Comparison of ENCODE assay signal across 7 fruit fly cellular contexts in the genomic region with DNA sequence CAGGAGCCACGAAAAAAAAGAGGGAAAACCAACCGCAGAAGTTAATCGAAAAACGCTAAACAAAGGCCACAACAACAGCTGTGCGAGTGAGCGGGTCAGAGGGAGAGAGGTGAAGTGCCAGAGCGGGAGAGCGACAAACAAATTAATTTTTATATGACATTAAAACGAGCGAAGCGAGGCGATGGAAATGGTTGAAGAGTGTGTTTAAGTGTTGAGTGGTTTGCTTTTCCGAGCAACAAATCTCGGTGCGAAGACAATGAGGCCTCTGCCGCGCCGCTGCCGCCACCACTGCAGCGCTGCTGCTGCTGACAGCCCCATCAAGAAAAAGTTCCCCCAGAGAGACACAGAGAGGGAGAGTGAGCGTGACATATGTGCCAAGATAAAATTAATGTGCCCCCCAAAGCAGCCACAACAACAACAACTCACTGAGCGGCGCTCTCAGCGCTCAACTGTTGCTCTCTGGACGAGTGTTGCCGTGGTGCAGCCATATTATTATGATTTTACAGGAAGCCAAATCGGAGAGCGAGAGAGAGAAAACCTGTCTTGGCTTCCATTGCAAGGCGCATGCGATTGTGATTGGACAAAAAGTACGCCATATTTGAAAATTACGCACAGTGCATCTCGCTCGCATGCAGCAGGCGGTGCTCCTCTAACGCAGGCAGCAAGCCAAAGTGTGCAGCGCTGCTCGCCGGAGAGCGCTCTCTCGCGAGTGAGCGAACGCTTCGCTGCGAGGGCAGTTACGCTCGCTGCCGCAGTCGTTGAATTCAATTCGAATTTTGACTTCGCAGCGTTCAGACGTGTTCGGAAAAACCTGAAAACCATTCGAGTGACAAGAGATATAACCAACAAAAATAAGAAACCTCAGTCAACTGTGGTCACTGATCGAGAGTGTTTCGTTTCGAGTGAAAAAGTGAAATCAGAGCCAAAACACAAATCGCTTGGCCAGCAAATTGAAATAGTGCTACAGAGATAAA.
TF ChIP-seq lines count a peak whose summit lies in the region.

A gene (plus strand): TSS at position 763 of the 974 bp plus-strand sequence.

- no peak for TF ChIP-seq CTCF in whole organism, embryonic (GFP tag; optimal IDR thresholded peaks at IDR 0.05; lab: Kevin White, UChicago)

TF ChIP-seq in Kc167, 6 proteins besides CTCF, POLR2A, EP300 and RAD21:
- TF ChIP-seq insv (optimal IDR thresholded peaks at IDR 0.05; lab: Kevin White, UChicago) (peak; percentile 90), ttk (optimal IDR thresholded peaks at IDR 0.05; lab: Kevin White, UChicago) (no peak), Sin3A (optimal IDR thresholded peaks at IDR 0.05; lab: Kevin White, UChicago) (no peak)
TF ChIP-seq in Kc167: peak in this region for 1.

TF ChIP-seq in whole organism, 6 proteins besides CTCF, POLR2A, EP300 and RAD21:
- TF ChIP-seq Dll (optimal IDR thresholded peaks at IDR 0.05; lab: Kevin White, UChicago) (peak; percentile 99), pan (optimal IDR thresholded peaks at IDR 0.05; lab: Kevin White, UChicago) (no peak), CG8478 (optimal IDR thresholded peaks at IDR 0.05; lab: Kevin White, UChicago) (peak; percentile 78), usp (GFP tag; optimal IDR thresholded peaks at IDR 0.05; lab: Kevin White, UChicago) (no peak), EcR (GFP tag; optimal IDR thresholded peaks at IDR 0.05; lab: Kevin White, UChicago) (no peak), psq (optimal IDR thresholded peaks at IDR 0.05; lab: Kevin White, UChicago) (no peak)

TF ChIP-seq in whole organism, adult, 20 proteins besides CTCF, POLR2A, EP300 and RAD21 (continues in another document):
- TF ChIP-seq CG14711 (tag; optimal IDR thresholded peaks at IDR 0.05; lab: Kevin White, UChicago) (peak; percentile 3), ovo (GFP tag; optimal IDR thresholded peaks at IDR 0.05; lab: Kevin White, UChicago) (no peak), CG7101 (tag; optimal IDR thresholded peaks at IDR 0.05; lab: Kevin White, UChicago) (peak; percentile 53), Mnt (GFP tag; optimal IDR thresholded peaks at IDR 0.05; lab: Kevin White, UChicago) (peak; percentile 53), pad (GFP tag; optimal IDR thresholded peaks at IDR 0.05; lab: Kevin White, UChicago) (peak; percentile 33), Hr96 (GFP tag; optimal IDR thresholded peaks at IDR 0.05; lab: Kevin White, UChicago) (peak; percentile 12), CG11617 (GFP tag; optimal IDR thresholded peaks at IDR 0.05; lab: Kevin White, UChicago) (peak; percentile 22), Crg-1 (GFP tag; optimal IDR thresholded peaks at IDR 0.05; lab: Kevin White, UChicago) (peak; percentile 7), toe (GFP tag; optimal IDR thresholded peaks at IDR 0.05; lab: Kevin White, UChicago) (no peak), CG1620 (GFP tag; optimal IDR thresholded peaks at IDR 0.05; lab: Kevin White, UChicago) (no peak), CG7045 (GFP tag; optimal IDR thresholded peaks at IDR 0.05; lab: Kevin White, UChicago) (peak; percentile 12), cnc (optimal IDR thresholded peaks at IDR 0.05; lab: Kevin White, UChicago) (no peak), CG5204 (GFP tag; optimal IDR thresholded peaks at IDR 0.05; lab: Kevin White, UChicago) (no peak), CG33017 (tag; optimal IDR thresholded peaks at IDR 0.05; lab: Kevin White, UChicago) (no peak)

TF ChIP-seq in whole organism, embryonic, 481 proteins besides CTCF, POLR2A, EP300 and RAD21 (continues in another document):
- TF ChIP-seq ranshi (GFP tag; IDR thresholded peaks at IDR 0.05; lab: Robert Waterston, UW) (peak; percentile 49; the same call in 1 of the 2 replicates), CG9609 (GFP tag; optimal IDR thresholded peaks at IDR 0.05; lab: Kevin White, UChicago) (no peak), Bgb (GFP tag; IDR thresholded peaks at IDR 0.05; lab: Robert Waterston, UW; ENCODE audit: partially characterized antibody) (peak; percentile 64), Nf-YB (GFP tag; optimal IDR thresholded peaks at IDR 0.05; lab: Kevin White, UChicago) (peak; percentile 99), CG34422 (GFP tag; IDR thresholded peaks at IDR 0.05; lab: Robert Waterston, UW) (peak; percentile 52; the same call in 1 of the 3 replicates), MBD-R2 (GFP tag; IDR thresholded peaks at IDR 0.05; lab: Robert Waterston, UW) (no peak), lilli (GFP tag; optimal IDR thresholded peaks at IDR 0.05; lab: Kevin White, UChicago) (no peak), CG8359 (GFP tag; optimal IDR thresholded peaks at IDR 0.05; lab: Kevin White, UChicago; ENCODE audit: borderline replicate concordance) (peak; percentile 34), sens (GFP tag; lab: Kevin White, UChicago) (peak; percentile 90), prd (optimal IDR thresholded peaks at IDR 0.05; lab: Kevin White, UChicago) (no peak), prd (GFP tag; IDR thresholded peaks at IDR 0.05; lab: Robert Waterston, UW) (peak; percentile 43; the same call in 2 of the 3 replicates), inv (GFP tag; IDR thresholded peaks at IDR 0.05; lab: Robert Waterston, UW; ENCODE audit: partially characterized antibody) (peak; percentile 26; the same call in 1 of the 2 replicates), Adf1 (GFP tag; IDR thresholded peaks at IDR 0.05; lab: Robert Waterston, UW) (peak; percentile 95)

TF ChIP-seq in whole organism, prepupa, 60 proteins besides CTCF, POLR2A, EP300 and RAD21 (continues in another document):
- TF ChIP-seq ss (GFP tag; optimal IDR thresholded peaks at IDR 0.05; lab: Kevin White, UChicago): peak; percentile 25 to 47
- peak; percentile 90 for TF ChIP-seq svp (GFP tag; lab: Kevin White, UChicago)
- TF ChIP-seq CG1621 (tag; optimal IDR thresholded peaks at IDR 0.05; lab: Kevin White, UChicago): peak; percentile 42
- peak; percentile 78 for TF ChIP-seq Blimp-1 (GFP tag; optimal IDR thresholded peaks at IDR 0.05; lab: Kevin White, UChicago)
- peak; percentile 25 for TF ChIP-seq CG11762 (GFP tag; optimal IDR thresholded peaks at IDR 0.05; lab: Kevin White, UChicago; ENCODE audit: insufficient read depth)
- TF ChIP-seq Hr39 (GFP tag; optimal IDR thresholded peaks at IDR 0.05; lab: Kevin White, UChicago): no peak
- peak; percentile 47 for TF ChIP-seq Gug (GFP tag; IDR thresholded peaks at IDR 0.05; lab: Robert Waterston, UW)
- TF ChIP-seq CG32006 (GFP tag; optimal IDR thresholded peaks at IDR 0.05; lab: Kevin White, UChicago): no peak
- peak; percentile 39; the same call in 2 of the 3 replicates for TF ChIP-seq CG8119 (GFP tag; IDR thresholded peaks at IDR 0.05; lab: Robert Waterston, UW)
- TF ChIP-seq Met (GFP tag; optimal IDR thresholded peaks at IDR 0.05; lab: Kevin White, UChicago): peak; percentile 26
- TF ChIP-seq CG15336 (GFP tag; IDR thresholded peaks at IDR 0.05; lab: Robert Waterston, UW): peak; percentile 50
- peak; percentile 51 for TF ChIP-seq fd85E (GFP tag; optimal IDR thresholded peaks at IDR 0.05; lab: Kevin White, UChicago)
- peak; percentile 26 for TF ChIP-seq Eip75B (GFP tag; optimal IDR thresholded peaks at IDR 0.05; lab: Kevin White, UChicago)
- TF ChIP-seq CG10631 (GFP tag; optimal IDR thresholded peaks at IDR 0.05; lab: Kevin White, UChicago): no peak
- TF ChIP-seq OdsH (GFP tag; optimal IDR thresholded peaks at IDR 0.05; lab: Kevin White, UChicago): no peak

TF ChIP-seq in whole organism, pupa, 21 proteins besides CTCF, POLR2A, EP300 and RAD21 (continues in another document):
- TF ChIP-seq CG8159 (tag; optimal IDR thresholded peaks at IDR 0.05; lab: Kevin White, UChicago) (peak; percentile 13), fd96Ca (GFP tag; IDR thresholded peaks at IDR 0.05; lab: Robert Waterston, UW) (peak; percentile 10; the same call in 2 of the 3 replicates), EcR (GFP tag; optimal IDR thresholded peaks at IDR 0.05; lab: Kevin White, UChicago) (peak; percentile 41), CG9948 (tag; optimal IDR thresholded peaks at IDR 0.05; lab: Kevin White, UChicago) (no peak), Pif1B (GFP tag; optimal IDR thresholded peaks at IDR 0.05; lab: Kevin White, UChicago) (peak; percentile 39), CG17806 (tag; optimal IDR thresholded peaks at IDR 0.05; lab: Kevin White, UChicago) (peak; percentile 18), CG32121 (GFP tag; IDR thresholded peaks at IDR 0.05; lab: Robert Waterston, UW) (no peak; the same call in 1 of the 2 replicates), CG14655 (GFP tag; optimal IDR thresholded peaks at IDR 0.05; lab: Kevin White, UChicago) (no peak), Pif1A (GFP tag; optimal IDR thresholded peaks at IDR 0.05; lab: Kevin White, UChicago) (peak; percentile 43), CG8301 (tag; optimal IDR thresholded peaks at IDR 0.05; lab: Kevin White, UChicago) (no peak), CG12605 (GFP tag; IDR thresholded peaks at IDR 0.05; lab: Robert Waterston, UW) (peak; percentile 63; the same call in 1 of the 2 replicates), CG34367 (tag; optimal IDR thresholded peaks at IDR 0.05; lab: Kevin White, UChicago) (no peak), CG10348 (GFP tag; IDR thresholded peaks at IDR 0.05; lab: Robert Waterston, UW) (no peak), Ets98B (GFP tag; IDR thresholded peaks at IDR 0.05; lab: Robert Waterston, UW) (peak; percentile 52), CG13204 (GFP tag; optimal IDR thresholded peaks at IDR 0.05; lab: Kevin White, UChicago) (peak; percentile 49)

TF ChIP-seq in whole organism, wandering third instar larva, 38 proteins besides CTCF, POLR2A, EP300 and RAD21 (continues in another document):
- TF ChIP-seq Sp1 (GFP tag; optimal IDR thresholded peaks at IDR 0.05; lab: Kevin White, UChicago) (peak; percentile 56), tai (GFP tag; optimal IDR thresholded peaks at IDR 0.05; lab: Kevin White, UChicago) (no peak), Dif (GFP tag; optimal IDR thresholded peaks at IDR 0.05; lab: Kevin White, UChicago; ENCODE audit: partially characterized antibody) (peak; percentile 95), pan (optimal IDR thresholded peaks at IDR 0.05; lab: Kevin White, UChicago) (no peak), lola (GFP tag; optimal IDR thresholded peaks at IDR 0.05; lab: Kevin White, UChicago) (no peak), sage (GFP tag; optimal IDR thresholded peaks at IDR 0.05; lab: Kevin White, UChicago) (peak; percentile 80), ey (GFP tag; optimal IDR thresholded peaks at IDR 0.05; lab: Kevin White, UChicago) (no peak), jim (GFP tag; optimal IDR thresholded peaks at IDR 0.05; lab: Kevin White, UChicago) (no peak), br (GFP tag; optimal IDR thresholded peaks at IDR 0.05; lab: Kevin White, UChicago) (peak; percentile 51), Rel (GFP tag; optimal IDR thresholded peaks at IDR 0.05; lab: Kevin White, UChicago) (peak; percentile 63), Rel (tag; optimal IDR thresholded peaks at IDR 0.05; lab: Kevin White, UChicago) (peak; percentile 96), fru (GFP tag; optimal IDR thresholded peaks at IDR 0.05; lab: Kevin White, UChicago) (peak; percentile 46), h (GFP tag; optimal IDR thresholded peaks at IDR 0.05; lab: Kevin White, UChicago) (peak; percentile 65), Jra (GFP tag; optimal IDR thresholded peaks at IDR 0.05; lab: Kevin White, UChicago) (peak; percentile 22), N (GFP tag; optimal IDR thresholded peaks at IDR 0.05; lab: Kevin White, UChicago) (no peak), foxo (GFP tag; optimal IDR thresholded peaks at IDR 0.05; lab: Kevin White, UChicago) (peak in 1 of 2 experiments; percentile 7), Hr83 (GFP tag; optimal IDR thresholded peaks at IDR 0.05; lab: Kevin White, UChicago; ENCODE audit: poor library complexity, severe bottlenecking) (peak; percentile 82), rgr (GFP tag; optimal IDR thresholded peaks at IDR 0.05; lab: Kevin White, UChicago) (no peak)
